Fruit fly (Drosophila melanogaster) whole organism, embryonic: Measurements from ENCODE around the gene TTLL6B.

Source experiments
- CG10959 ChIP-seq: fragments of 200-800 bp; sonication (Bioruptor generic); IDR thresholded peaks from 2 replicates; pipeline ENCODE4 v1.3.6; 2022; ENCODE audit warnings: missing biosample characterization, missing genetic modification characterization
- CG10979 ChIP-seq: fragments of 200-800 bp; sonication (Bioruptor generic); optimal IDR thresholded peaks from 2 replicates; lab custom pipeline; 2018; ENCODE audit warnings: missing biosample characterization, mild to moderate bottlenecking, missing genetic modification characterization, moderate library complexity
- CG11723 ChIP-seq: fragments of 200-800 bp; sonication (Bioruptor generic); optimal IDR thresholded peaks from 2 replicates; lab custom pipeline; 2017; ENCODE audit warnings: missing biosample characterization, mild to moderate bottlenecking, missing genetic modification characterization
- CG12299 ChIP-seq: fragments of 200-800 bp; sonication (Bioruptor generic); optimal IDR thresholded peaks from 2 replicates; lab custom pipeline; 2018; ENCODE audit warnings: missing biosample characterization, mild to moderate bottlenecking, missing genetic modification characterization
- CG13424 ChIP-seq: fragments of 200-800 bp; sonication (Bioruptor generic); optimal IDR thresholded peaks from 2 replicates; lab custom pipeline; 2019; ENCODE audit warnings: missing biosample characterization, mild to moderate bottlenecking, missing genetic modification characterization, moderate library complexity
- CG13775 ChIP-seq: fragments of 200-800 bp; sonication (Bioruptor generic); optimal IDR thresholded peaks from 3 replicates; lab custom pipeline; 2017; ENCODE audit warnings: missing biosample characterization, mild to moderate bottlenecking, missing genetic modification characterization
- CG14965 ChIP-seq: fragments of 200-800 bp; sonication (Bioruptor generic); optimal IDR thresholded peaks from 2 replicates; lab custom pipeline; 2016; ENCODE audit warnings: missing biosample characterization, missing genetic modification characterization, borderline replicate concordance
- CG15269 ChIP-seq: fragments of 200-800 bp; sonication (Bioruptor generic); optimal IDR thresholded peaks from 2 replicates; lab custom pipeline; 2018; ENCODE audit warnings: missing biosample characterization, mild to moderate bottlenecking, missing genetic modification characterization, moderate library complexity
- CG1602 ChIP-seq: fragments of 200-800 bp; sonication (Bioruptor generic); optimal IDR thresholded peaks from 3 replicates; lab custom pipeline; 2016; ENCODE audit warnings: missing biosample characterization, missing genetic modification characterization
- CG16815 ChIP-seq: fragments of 200-800 bp; sonication (Bioruptor generic); optimal IDR thresholded peaks from 3 replicates; lab custom pipeline; 2017; ENCODE audit warnings: missing biosample characterization, mild to moderate bottlenecking, missing genetic modification characterization
- CG17612 ChIP-seq: fragments of 200-800 bp; sonication (Bioruptor generic); IDR thresholded peaks from 2 replicates; pipeline ENCODE4 v1.3.6; 2022; ENCODE audit warnings: missing biosample characterization, missing genetic modification characterization
- CG17802 ChIP-seq: fragments of 200-800 bp; sonication (Bioruptor generic); optimal IDR thresholded peaks from 2 replicates; lab custom pipeline; 2018; ENCODE audit warnings: missing biosample characterization, mild to moderate bottlenecking, missing genetic modification characterization, moderate library complexity
- CG18476 ChIP-seq: fragments of 200-800 bp; sonication (Bioruptor generic); optimal IDR thresholded peaks from 2 replicates; lab custom pipeline; 2016; ENCODE audit warnings: missing biosample characterization, mild to moderate bottlenecking, missing genetic modification characterization
- CG18619 ChIP-seq: fragments of 200-800 bp; sonication (Bioruptor generic); optimal IDR thresholded peaks from 3 replicates; lab custom pipeline; 2017; ENCODE audit warnings: missing biosample characterization, mild to moderate bottlenecking, missing genetic modification characterization
- CG3407 ChIP-seq: fragments of 200-800 bp; sonication (Bioruptor generic); optimal IDR thresholded peaks from 2 replicates; lab custom pipeline; 2018; ENCODE audit warnings: missing biosample characterization, mild to moderate bottlenecking, missing genetic modification characterization
- CG34224 ChIP-seq: fragments of 200-800 bp; sonication (Bioruptor generic); IDR thresholded peaks from 3 replicates; pipeline ENCODE4 v1.3.6; 2022; ENCODE audit warnings: missing biosample characterization, missing genetic modification characterization; ENCODE audit not compliant: partially characterized antibody
- CG4404 ChIP-seq: fragments of 200-800 bp; sonication (Bioruptor generic); IDR thresholded peaks from 2 replicates; pipeline ENCODE4 v1.3.6; 2022; ENCODE audit warnings: missing biosample characterization, missing genetic modification characterization
- CG4820 ChIP-seq: fragments of 200-800 bp; sonication (Bioruptor generic); optimal IDR thresholded peaks from 3 replicates; lab custom pipeline; 2016; ENCODE audit warnings: missing biosample characterization, missing genetic modification characterization
- CG7372 ChIP-seq: fragments of 200-800 bp; sonication (Bioruptor generic); IDR thresholded peaks from 2 replicates; pipeline ENCODE4 v1.3.6; 2022; ENCODE audit warnings: missing biosample characterization, missing genetic modification characterization
- CG8924 ChIP-seq: fragments of 200-800 bp; optimal IDR thresholded peaks from 3 replicates; lab custom pipeline; 2019; ENCODE audit warnings: missing biosample characterization, mild to moderate bottlenecking, missing genetic modification characterization, moderate library complexity
- CG9609 ChIP-seq: fragments of 200-800 bp; sonication (Bioruptor generic); optimal IDR thresholded peaks from 3 replicates; lab custom pipeline; 2016; ENCODE audit warnings: missing biosample characterization, missing genetic modification characterization
- CG9727 ChIP-seq: fragments of 200-800 bp; sonication (Bioruptor generic); optimal IDR thresholded peaks from 3 replicates; lab custom pipeline; 2017; ENCODE audit warnings: missing biosample characterization, mild to moderate bottlenecking, missing genetic modification characterization
- CG9797 ChIP-seq: fragments of 200-800 bp; sonication (Bioruptor generic); optimal IDR thresholded peaks from 3 replicates; lab custom pipeline; 2018; ENCODE audit warnings: missing biosample characterization, mild to moderate bottlenecking, missing genetic modification characterization
- CoRest ChIP-seq: fragments of 200-800 bp; sonication (Bioruptor generic); optimal IDR thresholded peaks from 3 replicates; lab custom pipeline; 2018; ENCODE audit warnings: missing biosample characterization, mild to moderate bottlenecking, missing genetic modification characterization, moderate library complexity
- Doc2 ChIP-seq: fragments of 200-800 bp; sonication (Bioruptor generic); IDR thresholded peaks from 2 replicates; pipeline ENCODE4 v1.3.6; 2022; ENCODE audit warnings: missing biosample characterization, missing genetic modification characterization
- Doc3 ChIP-seq: fragments of 200-800 bp; sonication (Bioruptor generic); IDR thresholded peaks from 3 replicates; pipeline ENCODE4 v1.3.6; 2022; ENCODE audit warnings: missing biosample characterization, missing genetic modification characterization; ENCODE audit not compliant: partially characterized antibody
- Hmr ChIP-seq: fragments of 200-800 bp; sonication (Bioruptor generic); optimal IDR thresholded peaks from 3 replicates; lab custom pipeline; 2017; ENCODE audit warnings: mild to moderate bottlenecking, missing biosample characterization, missing genetic modification reagents, missing genetic modification characterization
- MBD-R2 ChIP-seq: fragments of 200-800 bp; sonication (Bioruptor generic); IDR thresholded peaks from 2 replicates; pipeline ENCODE4 v1.3.6; 2022; ENCODE audit warnings: missing biosample characterization, missing genetic modification characterization
- Ptx1 ChIP-seq: fragments of 200-800 bp; sonication (Bioruptor generic); IDR thresholded peaks from 2 replicates; pipeline ENCODE4 v1.3.6; 2022; ENCODE audit warnings: missing biosample characterization, missing genetic modification characterization
- Spps ChIP-seq: fragments of 200-800 bp; sonication (Bioruptor generic); optimal IDR thresholded peaks from 2 replicates; lab custom pipeline; 2018; ENCODE audit warnings: missing biosample characterization, mild to moderate bottlenecking, missing genetic modification characterization
- Taf1 ChIP-seq: fragments of 200-800 bp; sonication (Bioruptor generic); IDR thresholded peaks from 2 replicates; pipeline ENCODE4 v1.3.6; 2022; ENCODE audit warnings: missing biosample characterization, missing genetic modification characterization
- aop ChIP-seq: fragments of 200-800 bp; sonication (Bioruptor generic); IDR thresholded peaks from 2 replicates; pipeline ENCODE4 v1.3.6; 2022; ENCODE audit warnings: missing biosample characterization, missing genetic modification characterization
- br ChIP-seq: fragments of >200 bp; optimal IDR thresholded peaks from 2 replicates; lab custom pipeline; 2017
- cwo ChIP-seq: fragments of 200-800 bp; sonication (Bioruptor generic); optimal IDR thresholded peaks from 3 replicates; lab custom pipeline; 2017; ENCODE audit warnings: missing biosample characterization, missing genetic modification characterization, mild to moderate bottlenecking, moderate library complexity, missing genetic modification reagents
- dati ChIP-seq: fragments of 200-800 bp; sonication (Bioruptor generic); IDR thresholded peaks from 2 replicates; pipeline ENCODE4 v1.3.6; 2022; ENCODE audit warnings: missing biosample characterization, missing genetic modification characterization
- dpn ChIP-seq, 2 experiments: fragments of 200-800 bp; sonication (Bioruptor generic); optimal IDR thresholded peaks; 3 replicates each; lab custom pipeline; 2016; ENCODE audit warnings: missing biosample characterization in 2 of 2, missing genetic modification characterization in 2 of 2
- ftz-f1 ChIP-seq: fragments of 200-800 bp; sonication (Bioruptor generic); optimal IDR thresholded peaks from 2 replicates; lab custom pipeline; 2016; ENCODE audit warnings: missing biosample characterization, missing genetic modification characterization
- gcm2 ChIP-seq: fragments of 200-800 bp; sonication (Bioruptor generic); optimal IDR thresholded peaks from 2 replicates; lab custom pipeline; 2016; ENCODE audit warnings: missing biosample characterization, missing genetic modification characterization
- grn ChIP-seq: fragments of 200-800 bp; sonication (Bioruptor generic); optimal IDR thresholded peaks from 3 replicates; lab custom pipeline; 2017; ENCODE audit warnings: missing biosample characterization, missing genetic modification characterization
- gt ChIP-seq: fragments of 200-800 bp; sonication (Bioruptor generic); IDR thresholded peaks from 2 replicates; pipeline ENCODE4 v1.3.6; 2022; ENCODE audit warnings: missing biosample characterization, missing genetic modification characterization
- h ChIP-seq: fragments of >200 bp; optimal IDR thresholded peaks from 2 replicates; lab custom pipeline; 2017
- ham ChIP-seq: fragments of 200-800 bp; sonication (Bioruptor generic); IDR thresholded peaks from 2 replicates; pipeline ENCODE4 v1.3.6; 2022; ENCODE audit warnings: missing biosample characterization, missing genetic modification characterization
- hbn ChIP-seq: fragments of 200-800 bp; sonication (Bioruptor generic); IDR thresholded peaks from 2 replicates; pipeline ENCODE4 v1.3.6; 2022; ENCODE audit warnings: missing biosample characterization, missing genetic modification characterization; ENCODE audit not compliant: partially characterized antibody
- kay ChIP-seq: fragments of 200-800 bp; sonication (Bioruptor generic); optimal IDR thresholded peaks from 2 replicates; lab custom pipeline; 2016; ENCODE audit warnings: missing biosample characterization, missing genetic modification characterization
- pho ChIP-seq: fragments of 200-800 bp; sonication (Bioruptor generic); optimal IDR thresholded peaks from 2 replicates; lab custom pipeline; 2016; ENCODE audit warnings: missing biosample characterization, missing genetic modification characterization
- pnt ChIP-seq: fragments of 200-800 bp; sonication (Bioruptor generic); optimal IDR thresholded peaks from 3 replicates; lab custom pipeline; 2016; ENCODE audit warnings: missing biosample characterization, missing genetic modification characterization
- pum ChIP-seq: fragments of 200-800 bp; sonication (Bioruptor generic); optimal IDR thresholded peaks from 2 replicates; lab custom pipeline; 2016; ENCODE audit warnings: missing biosample characterization, missing genetic modification characterization
- sc ChIP-seq, 3 experiments: fragments of >200 bp in 2 of 3; fragments of 200-800 bp in 1 of 3; sonication (Bioruptor generic) in 1 of 3; optimal IDR thresholded peaks; 2 replicates in 2 of 3; 3 replicates in 1 of 3; lab custom pipeline; 2017; ENCODE audit warnings: mild to moderate bottlenecking in 1 of 3, missing biosample characterization in 1 of 3, missing genetic modification characterization in 1 of 3, missing genetic modification reagents in 1 of 3
- shn ChIP-seq: fragments of 200-800 bp; sonication (Bioruptor generic); optimal IDR thresholded peaks from 3 replicates; lab custom pipeline; 2016; ENCODE audit warnings: missing biosample characterization, missing genetic modification characterization
- usp ChIP-seq: fragments of >200 bp; optimal IDR thresholded peaks from 2 replicates; lab custom pipeline; 2017; ENCODE audit warnings: missing biosample characterization, missing genetic modification characterization
- vnd ChIP-seq: fragments of 200-800 bp; sonication (Bioruptor generic); IDR thresholded peaks from 3 replicates; pipeline ENCODE4 v1.3.6; 2022; ENCODE audit warnings: missing biosample characterization, missing genetic modification characterization; ENCODE audit not compliant: partially characterized antibody
- wor ChIP-seq: fragments of 200-800 bp; sonication (Bioruptor generic); IDR thresholded peaks from 2 replicates; pipeline ENCODE4 v1.3.6; 2022; ENCODE audit warnings: missing biosample characterization, missing genetic modification characterization

Gene TTLL6B

DNA sequence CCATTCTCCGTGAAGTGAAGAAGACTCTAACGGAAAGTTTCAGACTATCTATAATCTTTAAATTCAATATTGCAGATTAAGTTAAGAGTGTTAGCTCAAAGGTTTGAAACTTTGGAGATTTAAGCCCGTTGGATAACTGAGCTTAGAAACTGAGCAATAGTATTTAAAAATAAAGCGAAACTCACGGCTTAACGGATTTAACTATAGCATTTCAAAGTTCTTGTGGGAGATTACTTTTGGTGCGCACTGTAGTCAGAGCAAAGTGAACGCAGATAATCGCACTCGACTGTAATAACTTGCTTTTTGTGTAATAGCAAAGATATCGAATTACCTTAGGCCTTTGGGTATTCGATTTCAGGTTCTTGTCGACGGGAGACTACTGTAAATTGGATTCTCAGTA is 31.5 kb upstream of the TTLL6B start, which contains the start of gene mrt (continued):
- TF ChIP-seq sc (optimal IDR thresholded peaks at IDR 0.05; lab: Kevin White, UChicago) (no peak), sc (GFP tag; optimal IDR thresholded peaks at IDR 0.05; lab: Kevin White, UChicago) (no peak), usp (GFP tag; lab: Kevin White, UChicago) (no peak), ham (GFP tag; lab: Robert Waterston, UW) (no peak), gt (GFP tag; lab: Robert Waterston, UW) (no peak), CG14965 (GFP tag; lab: Kevin White, UChicago) (no peak), CG16815 (GFP tag; lab: Kevin White, UChicago) (peak; percentile 52), CG1602 (GFP tag; lab: Kevin White, UChicago) (peak; percentile 29), shn (GFP tag; lab: Kevin White, UChicago) (peak; percentile 46), CG13424 (tag; lab: Kevin White, UChicago) (peak; percentile 43), br (lab: Kevin White, UChicago) (no peak), CG18619 (GFP tag; lab: Kevin White, UChicago) (peak; percentile 61), wor (GFP tag; lab: Robert Waterston, UW) (no peak), Doc2 (GFP tag; lab: Robert Waterston, UW) (no peak), gcm2 (GFP tag; lab: Kevin White, UChicago) (no peak), CG17612 (no peak), CG10959 (GFP tag; lab: Robert Waterston, UW) (no peak), Ptx1 (GFP tag; lab: Robert Waterston, UW) (peak; percentile 54), MBD-R2 (GFP tag; lab: Robert Waterston, UW) (peak; percentile 28; the same call in 1 of the 2 replicates), dati (GFP tag; lab: Robert Waterston, UW) (no peak), CG4404 (no peak), CG18476 (GFP tag; lab: Kevin White, UChicago) (peak; percentile 35), CoRest (tag; lab: Kevin White, UChicago) (peak; percentile 60), Taf1 (GFP tag; lab: Robert Waterston, UW) (no peak), CG3407 (GFP tag; lab: Kevin White, UChicago) (no peak), CG9727 (GFP tag; lab: Kevin White, UChicago) (peak; percentile 52), kay (GFP tag; lab: Kevin White, UChicago) (no peak), grn (GFP tag; lab: Kevin White, UChicago) (no peak), vnd (GFP tag; lab: Robert Waterston, UW) (no peak), CG9797 (GFP tag; lab: Kevin White, UChicago) (no peak), hbn (GFP tag; lab: Robert Waterston, UW) (no peak), CG11723 (GFP tag; lab: Kevin White, UChicago) (peak; percentile 15), ftz-f1 (GFP tag; lab: Kevin White, UChicago) (no peak), CG8924 (tag; lab: Kevin White, UChicago) (peak; percentile 52), Hmr (GFP tag; lab: Kevin White, UChicago) (peak; percentile 62), CG4820 (peak; percentile 14), cwo (peak; percentile 39), CG10979 (tag; lab: Kevin White, UChicago) (peak; percentile 23), dpn (GFP tag; optimal IDR thresholded peaks at IDR 0.05; lab: Kevin White, UChicago) (peak; percentile 48 to 49), h (lab: Kevin White, UChicago) (no peak), CG13775 (GFP tag; lab: Kevin White, UChicago) (peak; percentile 65), CG17802 (peak; percentile 40), CG7372 (0 out of 2 replicates have a peak, but pooled peaks have one; percentile 46), CG34224 (GFP tag; lab: Robert Waterston, UW) (no peak), pho (peak; percentile 52), pum (GFP tag; lab: Kevin White, UChicago) (peak; percentile 54), aop (no peak), Doc3 (GFP tag; lab: Robert Waterston, UW) (no peak), pnt (no peak), Spps (tag; lab: Kevin White, UChicago) (no peak), CG9609 (GFP tag; lab: Kevin White, UChicago) (peak; percentile 54), CG15269 (tag; lab: Kevin White, UChicago) (peak; percentile 70), CG12299 (tag; lab: Kevin White, UChicago) (no peak)
